Fruit fly (Drosophila melanogaster) whole organism, pupa: ENCODE data around the gene CG32333.

Experiments used
- CG10348 ChIP-seq: fragments of 200-800 bp; sonication (Bioruptor generic); IDR thresholded peaks from 2 replicates; pipeline ENCODE4 v1.3.6; 2022; ENCODE audit warnings: missing biosample characterization, missing genetic modification characterization
- CG12605 ChIP-seq: fragments of 200-800 bp; sonication (Bioruptor generic); IDR thresholded peaks from 2 replicates; pipeline ENCODE4 v1.3.6; 2022; ENCODE audit warnings: missing biosample characterization, missing genetic modification characterization
- CG13204 ChIP-seq: fragments of 200-800 bp; sonication (Bioruptor generic); optimal IDR thresholded peaks from 2 replicates; lab custom pipeline; 2018; ENCODE audit warnings: missing biosample characterization, mild to moderate bottlenecking, missing genetic modification characterization, moderate library complexity
- CG14655 ChIP-seq: fragments of 200-800 bp; sonication (Bioruptor generic); optimal IDR thresholded peaks from 3 replicates; lab custom pipeline; 2017; ENCODE audit warnings: mild to moderate bottlenecking, missing biosample characterization, missing genetic modification reagents, missing genetic modification characterization
- CG15710 ChIP-seq: fragments of 200-800 bp; sonication (Bioruptor generic); optimal IDR thresholded peaks from 2 replicates; lab custom pipeline; 2018; ENCODE audit warnings: missing biosample characterization, mild to moderate bottlenecking, missing genetic modification characterization, moderate library complexity
- CG17806 ChIP-seq: fragments of 200-800 bp; sonication (Bioruptor generic); optimal IDR thresholded peaks from 2 replicates; lab custom pipeline; 2018; ENCODE audit warnings: missing biosample characterization, mild to moderate bottlenecking, missing genetic modification characterization, moderate library complexity
- CG32121 ChIP-seq: fragments of 200-800 bp; sonication (Bioruptor generic); IDR thresholded peaks from 2 replicates; pipeline ENCODE4 v1.3.6; 2022; ENCODE audit warnings: missing biosample characterization, missing genetic modification characterization
- CG34367 ChIP-seq: fragments of 200-800 bp; sonication (Bioruptor generic); optimal IDR thresholded peaks from 2 replicates; lab custom pipeline; 2018; ENCODE audit warnings: missing biosample characterization, mild to moderate bottlenecking, missing genetic modification characterization
- CG4496 ChIP-seq: fragments of 200-800 bp; sonication (Bioruptor generic); IDR thresholded peaks from 3 replicates; pipeline ENCODE4 v1.3.6; 2022; ENCODE audit warnings: missing biosample characterization, missing genetic modification characterization
- CG8159 ChIP-seq: fragments of 200-800 bp; sonication (Bioruptor generic); optimal IDR thresholded peaks from 3 replicates; lab custom pipeline; 2018; ENCODE audit warnings: missing biosample characterization, mild to moderate bottlenecking, missing genetic modification characterization, moderate library complexity
- CG8301 ChIP-seq: fragments of 200-800 bp; sonication (Bioruptor generic); optimal IDR thresholded peaks from 2 replicates; lab custom pipeline; 2018; ENCODE audit warnings: missing biosample characterization, mild to moderate bottlenecking, missing genetic modification characterization
- CG9948 ChIP-seq: fragments of 200-800 bp; sonication (Bioruptor generic); optimal IDR thresholded peaks from 2 replicates; lab custom pipeline; 2018; ENCODE audit warnings: missing biosample characterization, mild to moderate bottlenecking, missing genetic modification characterization, moderate library complexity
- D1 ChIP-seq: fragments of 200-800 bp; sonication (Bioruptor generic); optimal IDR thresholded peaks from 2 replicates; lab custom pipeline; 2018; ENCODE audit warnings: missing biosample characterization, mild to moderate bottlenecking, missing genetic modification characterization, moderate library complexity
- EcR ChIP-seq: fragments of 200-800 bp; sonication (Bioruptor generic); optimal IDR thresholded peaks from 3 replicates; lab custom pipeline; 2019; ENCODE audit warnings: missing biosample characterization, missing genetic modification characterization, mild to moderate bottlenecking, moderate library complexity, missing genetic modification reagents
- Ets98B ChIP-seq: fragments of 200-800 bp; sonication (Bioruptor generic); IDR thresholded peaks from 2 replicates; pipeline ENCODE4 v1.3.6; 2022; ENCODE audit warnings: missing biosample characterization, missing genetic modification characterization
- Pif1A ChIP-seq: fragments of 200-800 bp; sonication (Bioruptor generic); optimal IDR thresholded peaks from 3 replicates; lab custom pipeline; 2016; ENCODE audit warnings: missing biosample characterization, missing genetic modification characterization
- Pif1B ChIP-seq: fragments of 200-800 bp; sonication (Bioruptor generic); optimal IDR thresholded peaks from 3 replicates; lab custom pipeline; 2016; ENCODE audit warnings: missing biosample characterization, missing genetic modification characterization
- Snoo ChIP-seq: fragments of 200-800 bp; sonication (Bioruptor generic); optimal IDR thresholded peaks from 3 replicates; lab custom pipeline; 2017; ENCODE audit warnings: missing biosample characterization, mild to moderate bottlenecking, missing genetic modification characterization, inconsistent platforms
- fd96Ca ChIP-seq: fragments of 200-800 bp; sonication (Bioruptor generic); IDR thresholded peaks from 3 replicates; pipeline ENCODE4 v1.3.6; 2022; ENCODE audit warnings: missing biosample characterization, missing genetic modification characterization
- gl ChIP-seq: fragments of 200-800 bp; sonication (Bioruptor generic); optimal IDR thresholded peaks from 2 replicates; lab custom pipeline; 2018; ENCODE audit warnings: missing biosample characterization, mild to moderate bottlenecking, missing genetic modification characterization
- rn ChIP-seq: fragments of 200-800 bp; sonication (Bioruptor generic); IDR thresholded peaks from 2 replicates; pipeline ENCODE4 v1.3.6; 2022; ENCODE audit warnings: missing biosample characterization, missing genetic modification characterization

The CG32333 gene

DNA sequence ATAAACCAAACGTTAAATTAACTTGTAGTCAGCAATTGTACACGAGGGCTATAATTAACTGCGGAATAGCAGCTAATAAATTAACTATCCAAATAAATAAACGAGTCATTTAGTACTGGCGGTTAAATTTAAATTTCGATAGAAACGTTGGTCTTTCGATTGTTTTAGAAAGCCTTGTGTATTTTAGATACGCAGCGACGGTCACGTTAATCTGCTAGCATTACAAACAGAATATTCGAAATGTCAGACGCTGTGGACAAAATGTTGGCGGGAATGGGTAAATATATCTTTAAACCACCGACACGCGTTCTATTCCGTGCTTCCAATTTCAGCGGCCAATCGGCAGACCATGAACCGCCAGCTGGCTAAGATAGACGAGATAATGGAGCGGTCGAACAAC lies 55.8 kb downstream of the CG32333 start, which contains the start of gene msd1:
Gene msd1, plus strand, starts transcription at position 203 of the 400 bp plus-strand sequence.
- TF ChIP-seq EcR (GFP tag; lab: Kevin White, UChicago) (no peak), CG9948 (tag; lab: Kevin White, UChicago) (no peak), CG8159 (tag; lab: Kevin White, UChicago) (no peak)

DNA sequence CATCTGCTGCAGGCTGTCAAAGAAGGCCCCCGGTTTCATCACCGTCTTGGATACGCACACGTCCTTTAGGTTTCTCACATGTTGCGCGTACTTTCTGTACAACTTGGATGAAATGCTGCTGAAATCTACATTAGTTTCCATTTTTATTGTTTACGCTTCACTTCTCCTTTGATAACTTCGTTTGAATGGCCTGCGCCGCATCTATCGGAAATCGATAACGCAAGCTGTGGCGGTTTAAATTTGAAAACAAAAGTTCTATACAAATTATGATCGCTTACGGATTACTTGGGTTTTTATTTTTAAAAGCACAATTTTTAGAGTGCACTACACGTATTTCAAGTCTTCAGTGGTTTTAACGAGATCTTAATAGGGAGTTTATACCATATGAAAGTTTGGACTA lies 57.2 kb downstream of the CG32333 start, which contains the start of gene msd5:
Gene msd5, minus strand, starts transcription at position 174 of the 400 bp plus-strand sequence.
- TF ChIP-seq CG4496 (GFP tag; lab: Robert Waterston, UW) (no peak), CG12605 (GFP tag; lab: Robert Waterston, UW) (no peak), CG15710 (tag; lab: Kevin White, UChicago) (no peak), CG9948 (tag; lab: Kevin White, UChicago) (no peak), CG10348 (GFP tag; lab: Robert Waterston, UW) (no peak)

DNA sequence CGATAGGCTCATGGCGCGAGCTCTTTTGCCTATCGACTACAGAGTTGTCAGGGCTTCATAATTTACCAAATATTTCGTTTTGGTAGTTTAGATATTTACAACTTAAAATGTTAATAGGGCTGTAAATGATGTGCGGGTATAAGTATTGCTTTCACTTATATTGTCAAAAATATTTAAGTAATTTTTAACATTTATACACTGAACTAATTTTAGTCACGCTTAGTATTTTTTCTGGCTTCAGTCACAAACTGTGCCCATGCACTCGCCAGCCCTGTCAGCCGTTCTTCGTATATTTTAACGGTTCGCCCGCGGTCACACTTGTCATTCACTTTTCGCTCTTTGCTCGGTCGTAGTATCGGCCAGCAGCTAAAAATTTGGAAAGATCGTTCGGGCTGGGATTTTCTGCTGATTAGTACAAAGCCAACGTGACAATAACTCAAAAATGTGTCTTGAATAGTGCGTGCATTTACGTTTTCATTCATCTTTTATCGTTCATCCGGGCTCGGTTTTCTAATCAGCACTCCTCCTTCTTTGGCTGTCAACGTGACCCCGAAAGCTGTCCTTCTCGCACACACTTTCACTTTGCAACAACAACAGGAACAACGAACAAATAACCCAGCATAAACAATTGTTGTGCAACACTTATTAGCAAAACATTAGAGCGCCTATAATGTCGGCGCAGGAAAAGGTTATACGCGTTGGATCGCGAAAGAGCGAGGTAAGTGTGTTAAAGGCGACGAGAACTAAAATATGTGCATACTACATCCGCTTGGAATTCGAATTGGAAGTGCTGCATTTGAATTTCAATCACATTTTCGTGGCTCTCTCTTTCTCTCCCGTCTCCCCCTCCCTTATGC lies 59.0 kb downstream of the CG32333 start, which contains the start of the genes Hmbs and CG2211:
Gene Hmbs, plus strand, starts transcription at position 319 of the 857 bp plus-strand sequence.
Gene CG2211, minus strand, starts transcription at position 789 of the 857 bp plus-strand sequence.
- TF ChIP-seq fd96Ca (GFP tag; lab: Robert Waterston, UW) (peak; percentile 77), EcR (GFP tag; lab: Kevin White, UChicago) (peak; percentile 53), CG12605 (GFP tag; lab: Robert Waterston, UW) (no peak), Pif1B (no peak), CG13204 (GFP tag; lab: Kevin White, UChicago) (no peak), CG4496 (GFP tag; lab: Robert Waterston, UW) (peak; percentile 85), CG17806 (tag; lab: Kevin White, UChicago) (peak; percentile 77), CG8159 (tag; lab: Kevin White, UChicago) (no peak), Snoo (tag; lab: Kevin White, UChicago) (peak; percentile 73), CG8301 (tag; lab: Kevin White, UChicago) (no peak), rn (GFP tag; lab: Robert Waterston, UW) (0 out of 2 replicates have a peak, but pooled peaks have one; percentile 9), Pif1A (no peak), CG15710 (tag; lab: Kevin White, UChicago) (peak; percentile 74), CG32121 (GFP tag; lab: Robert Waterston, UW) (peak; percentile 60), gl (peak; percentile 24), CG9948 (tag; lab: Kevin White, UChicago) (peak; percentile 64), CG10348 (GFP tag; lab: Robert Waterston, UW) (peak; percentile 38; the same call in 1 of the 2 replicates), Ets98B (GFP tag; lab: Robert Waterston, UW) (peak; percentile 77), CG14655 (GFP tag; lab: Kevin White, UChicago) (no peak), D1 (no peak), CG34367 (tag; lab: Kevin White, UChicago) (peak; percentile 40)

DNA sequence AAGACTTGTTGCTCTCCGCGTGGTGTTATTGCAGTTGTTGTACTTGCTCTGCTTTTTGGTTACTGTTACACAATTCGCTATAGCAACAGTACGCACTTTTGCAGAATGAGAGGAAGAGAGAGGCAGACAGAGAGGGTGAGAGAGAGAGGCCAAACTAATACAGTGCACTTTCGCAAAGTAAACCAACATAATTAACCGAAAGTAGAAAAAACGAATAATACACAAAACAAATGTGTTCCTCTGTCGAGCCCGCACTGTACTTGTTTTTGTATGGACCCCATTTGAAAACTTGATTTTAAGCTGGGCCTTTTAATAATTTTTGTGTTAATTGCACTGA lies 59.6 kb downstream of the CG32333 start:
- peak; percentile 82 for TF ChIP-seq CG32121 (GFP tag; lab: Robert Waterston, UW)
- TF ChIP-seq CG9948 (tag; lab: Kevin White, UChicago): peak; percentile 35
- no peak for TF ChIP-seq CG8159 (tag; lab: Kevin White, UChicago)
- TF ChIP-seq gl: no peak
- TF ChIP-seq Snoo (tag; lab: Kevin White, UChicago): no peak
- peak; percentile 57 for TF ChIP-seq Pif1B
- no peak for TF ChIP-seq CG10348 (GFP tag; lab: Robert Waterston, UW)
- peak; percentile 85 for TF ChIP-seq CG4496 (GFP tag; lab: Robert Waterston, UW)
- TF ChIP-seq Pif1A: peak; percentile 72
- TF ChIP-seq CG17806 (tag; lab: Kevin White, UChicago): peak; percentile 9
- TF ChIP-seq D1: no peak
- TF ChIP-seq fd96Ca (GFP tag; lab: Robert Waterston, UW): peak; percentile 89
- peak; percentile 40 for TF ChIP-seq CG8301 (tag; lab: Kevin White, UChicago)
- TF ChIP-seq CG15710 (tag; lab: Kevin White, UChicago): no peak
- peak; percentile 67 for TF ChIP-seq CG12605 (GFP tag; lab: Robert Waterston, UW)
- no peak for TF ChIP-seq CG34367 (tag; lab: Kevin White, UChicago)
- peak; percentile 63; the same call in 1 of the 2 replicates for TF ChIP-seq rn (GFP tag; lab: Robert Waterston, UW)
- TF ChIP-seq EcR (GFP tag; lab: Kevin White, UChicago): no peak
- TF ChIP-seq Ets98B (GFP tag; lab: Robert Waterston, UW): peak; percentile 91
- TF ChIP-seq CG14655 (GFP tag; lab: Kevin White, UChicago): no peak

DNA sequence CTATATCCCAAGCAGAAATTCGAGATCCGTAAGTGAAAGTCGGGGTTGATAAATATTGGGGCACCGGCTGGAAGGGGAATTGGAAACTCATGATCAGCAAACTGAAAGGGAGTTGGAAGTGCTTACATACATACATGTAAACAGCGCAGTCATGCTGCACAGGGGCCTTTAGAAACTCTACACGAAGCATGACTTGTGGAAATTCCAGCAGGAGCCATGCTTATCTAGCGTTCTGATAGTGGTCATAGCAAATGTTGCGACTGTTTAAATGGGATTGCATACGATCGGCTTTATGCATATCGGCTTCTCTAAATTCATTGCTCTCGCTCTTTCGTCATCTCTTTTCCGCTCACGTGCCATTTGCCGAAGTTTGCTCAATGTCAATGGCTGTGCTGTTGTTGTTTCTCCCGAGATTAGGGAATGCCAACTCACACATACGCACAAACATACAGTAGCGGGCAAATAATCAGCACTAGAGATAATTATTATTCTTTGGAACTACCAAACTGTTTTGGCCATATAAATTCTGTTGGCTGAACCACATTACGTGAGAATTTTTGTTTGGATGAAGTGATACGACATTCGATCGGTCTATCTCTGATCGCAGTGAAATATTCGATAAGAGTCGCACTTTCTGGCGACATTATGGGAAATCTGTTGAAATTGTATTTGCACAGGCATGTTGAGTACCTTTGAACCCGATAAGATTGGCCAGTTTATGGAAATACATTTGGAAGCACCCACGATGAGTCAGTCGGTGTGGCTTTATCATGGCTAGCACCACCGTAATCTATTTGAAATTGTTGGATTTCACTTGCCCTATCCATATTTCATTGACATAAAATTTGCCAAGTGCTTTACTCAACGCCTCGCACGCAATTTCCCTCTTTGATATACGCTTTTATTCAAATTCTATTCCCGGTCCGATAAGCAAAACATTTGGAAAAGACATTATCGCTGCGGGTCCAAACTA lies 60.5 kb downstream of the CG32333 start:
- TF ChIP-seq Snoo (tag; lab: Kevin White, UChicago) (no peak), EcR (GFP tag; lab: Kevin White, UChicago) (no peak), Pif1A (no peak), Ets98B (GFP tag; lab: Robert Waterston, UW) (no peak), CG9948 (tag; lab: Kevin White, UChicago) (no peak), CG10348 (GFP tag; lab: Robert Waterston, UW) (no peak), CG17806 (tag; lab: Kevin White, UChicago) (no peak), CG12605 (GFP tag; lab: Robert Waterston, UW) (no peak), CG13204 (GFP tag; lab: Kevin White, UChicago) (no peak), gl (no peak), D1 (no peak), CG32121 (GFP tag; lab: Robert Waterston, UW) (no peak), CG8301 (tag; lab: Kevin White, UChicago) (no peak), CG34367 (tag; lab: Kevin White, UChicago) (no peak), fd96Ca (GFP tag; lab: Robert Waterston, UW) (no peak), rn (GFP tag; lab: Robert Waterston, UW) (no peak), CG4496 (GFP tag; lab: Robert Waterston, UW) (no peak), CG14655 (GFP tag; lab: Kevin White, UChicago) (no peak), Pif1B (no peak), CG8159 (tag; lab: Kevin White, UChicago) (no peak)
